Worm (Caenorhabditis elegans) whole organism, young adult: ENCODE results near the gene epic-2.

ENCODE experiments used
- B0261.1 ChIP-seq: sonication (generic microtip); optimal IDR thresholded peaks from 2 replicates; lab custom pipeline; 2016; ENCODE audit warnings: mild to moderate bottlenecking, missing genetic modification characterization, moderate library complexity, missing compliant biosample characterization
- unc-62 ChIP-seq: fragments of 150-350 bp; optimal IDR thresholded peaks from 2 replicates; lab custom pipeline; 2014; ENCODE audit warnings: missing biosample characterization, missing genetic modification reagents, missing genetic modification characterization

ce11 chrIV:1709695-1710315, 10.8 kb upstream of the epic-2 start, which contains the start of the genes pbs-1 and K08D12.3:
- TF ChIP-seq unc-62 (GFP tag; lab: Kevin White, UChicago) (no peak), B0261.1 (tag; lab: Kevin White, UChicago) (no peak)
